Worm (Caenorhabditis elegans) whole organism, young adult: Measurements from ENCODE around the gene ugt-48.

ENCODE experiments used
- attf-5 ChIP-seq: fragments of 200-800 bp; sonication (Bioruptor generic); optimal IDR thresholded peaks from 2 replicates; lab custom pipeline; 2018; ENCODE audit warnings: mild to moderate bottlenecking, missing genetic modification characterization, missing compliant biosample characterization
- cebp-1 ChIP-seq, 2 experiments: fragments of 200-800 bp in 1 of 2; sonication (Bioruptor generic) in 1 of 2; sonication (generic microtip) in 1 of 2; IDR thresholded peaks in 1 of 2; optimal IDR thresholded peaks in 1 of 2; 2 replicates each; pipeline versions ENCODE4 v1.3.6 to Lab custom; 2017 to 2022; ENCODE audit warnings: missing compliant biosample characterization in 2 of 2, missing genetic modification characterization in 2 of 2, mild to moderate bottlenecking in 1 of 2, missing genetic modification reagents in 1 of 2, moderate library complexity in 1 of 2
- dpl-1 ChIP-seq: fragments of 150-350 bp; optimal IDR thresholded peaks from 2 replicates; lab custom pipeline; 2014; ENCODE audit warnings: missing biosample characterization, missing genetic modification reagents, missing genetic modification characterization
- ekl-4 ChIP-seq: fragments of 200-800 bp; sonication (Bioruptor generic); IDR thresholded peaks from 2 replicates; pipeline ENCODE4 v1.3.6; 2022; ENCODE audit warnings: missing genetic modification reagents, missing genetic modification characterization, missing compliant biosample characterization
- lin-35 ChIP-seq, 3 experiments: fragments of 150-350 bp in 2 of 3; sonication (generic microtip) in 1 of 3; optimal IDR thresholded peaks; 2 replicates each; lab custom pipeline; 2014 to 2018; ENCODE audit warnings: missing biosample characterization in 3 of 3, missing genetic modification characterization in 3 of 3, missing genetic modification reagents in 3 of 3
- snpc-4 ChIP-seq, 5 experiments: fragments of 150-350 bp in 1 of 5; sonication (generic microtip) in 4 of 5; optimal IDR thresholded peaks; 2 replicates each; lab custom pipeline; 2014 to 2018; ENCODE audit warnings: missing genetic modification characterization in 5 of 5, missing biosample characterization in 3 of 5, antibody characterized with exemption in 2 of 5, mild to moderate bottlenecking in 2 of 5, missing compliant biosample characterization in 2 of 5, missing genotype in 2 of 5, moderate library complexity in 2 of 5, missing genetic modification reagents in 1 of 5
- tbp1 ChIP-seq: fragments of 200-800 bp; sonication (Bioruptor generic); optimal IDR thresholded peaks from 2 replicates; lab custom pipeline; 2018; ENCODE audit warnings: mild to moderate bottlenecking, missing genetic modification characterization, missing compliant biosample characterization
- tlf-1 ChIP-seq: fragments of 200-800 bp; sonication (Bioruptor generic); optimal IDR thresholded peaks from 2 replicates; lab custom pipeline; 2018; ENCODE audit warnings: mild to moderate bottlenecking, missing genetic modification characterization, missing compliant biosample characterization
- ztf-22 ChIP-seq: fragments of 200-800 bp; sonication (Bioruptor generic); optimal IDR thresholded peaks from 2 replicates; lab custom pipeline; 2018; ENCODE audit warnings: mild to moderate bottlenecking, missing genetic modification characterization, moderate library complexity, missing compliant biosample characterization

DNA sequence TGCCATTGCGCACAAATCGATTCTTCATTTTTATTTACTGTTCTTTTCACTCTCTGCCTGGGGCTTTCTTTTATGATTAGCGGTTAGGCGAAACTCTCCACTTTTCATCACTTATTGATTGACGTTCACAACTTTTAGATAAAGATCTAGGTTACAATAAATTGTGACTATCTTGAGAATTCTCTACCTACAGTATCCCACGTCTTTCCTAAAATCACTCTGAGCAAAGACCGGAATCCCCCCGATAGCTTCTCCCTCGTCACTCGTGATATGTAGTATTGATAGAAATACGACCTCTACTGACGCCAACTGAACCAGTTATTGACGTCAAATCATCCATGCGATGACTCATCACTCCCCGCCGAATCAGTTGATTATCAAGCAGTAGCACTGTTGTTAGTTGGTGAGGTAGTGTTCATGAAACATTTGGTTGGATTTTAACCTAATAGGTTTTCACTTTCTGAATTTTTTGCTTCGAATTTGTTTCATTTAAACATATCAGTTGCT is 26.1 kb downstream of the ugt-48 start, which contains the start of gene hir-1:
- TF ChIP-seq dpl-1 (GFP tag; lab: Kevin White, UChicago) (no peak), tlf-1 (GFP tag; lab: Kevin White, UChicago) (no peak), ztf-22 (GFP tag; lab: Kevin White, UChicago) (no peak), attf-5 (GFP tag; lab: Kevin White, UChicago) (no peak), lin-35 (GFP tag; optimal IDR thresholded peaks at IDR 0.05; lab: Kevin White, UChicago) (no peak), tbp1 (GFP tag; lab: Kevin White, UChicago) (no peak), ekl-4 (no peak), cebp-1 (GFP tag; IDR thresholded peaks at IDR 0.05; lab: Robert Waterston, UW) (no peak), cebp-1 (tag; optimal IDR thresholded peaks at IDR 0.05; lab: Kevin White, UChicago) (no peak), snpc-4 (GFP tag; optimal IDR thresholded peaks at IDR 0.05; lab: Kevin White, UChicago) (no peak), snpc-4 (tag; optimal IDR thresholded peaks at IDR 0.05; lab: Kevin White, UChicago) (no peak)
